Worm (Caenorhabditis elegans): ENCODE measurements around the gene Y49F6C.2.

DNA sequence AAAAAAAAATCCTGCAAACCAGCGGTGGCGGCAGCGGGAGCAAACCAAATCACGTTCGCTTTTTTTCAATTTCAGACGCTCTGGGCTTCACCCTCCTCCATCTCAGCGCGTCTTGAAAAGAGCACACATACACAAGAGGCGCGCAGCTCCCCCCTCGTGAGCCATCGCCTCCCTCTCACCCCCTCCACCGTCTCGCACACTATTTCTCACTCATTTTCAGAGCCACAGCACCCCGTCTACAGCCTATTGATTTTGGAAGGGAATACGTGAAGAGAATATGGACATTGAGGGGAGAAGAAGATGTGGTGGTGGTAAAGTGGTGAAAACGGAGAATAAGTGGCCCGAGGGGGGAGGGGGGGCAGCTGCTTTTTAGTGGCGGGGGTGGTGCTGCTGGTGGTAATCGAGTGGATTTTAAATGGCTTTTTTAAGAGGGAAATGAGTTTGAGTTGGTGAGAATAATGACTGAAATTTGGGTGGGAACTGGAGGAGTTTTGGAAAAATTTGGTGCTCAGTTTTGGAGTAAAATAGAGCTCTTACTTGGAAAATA is 49.9 kb downstream of the Y49F6C.2 start:
- TF ChIP-seq hmbx-1 (tag; optimal IDR thresholded peaks at IDR 0.05) (no peak), ama-1 (optimal IDR thresholded peaks at IDR 0.05) (no peak), flt-1 (GFP tag; IDR thresholded peaks at IDR 0.05) (no peak), tbx-37 (GFP tag; conservative IDR thresholded peaks at IDR 0.05) (no peak), tra-4 (tag; optimal IDR thresholded peaks at IDR 0.05) (no peak), B0310.2 (tag; optimal IDR thresholded peaks at IDR 0.05) (no peak), hnd-1 (tag; optimal IDR thresholded peaks at IDR 0.05) (no peak)

Measured in whole organism, early embryonic.